Worm (Caenorhabditis elegans) whole organism, L2 larva: Measurements from ENCODE around the gene ptpn-22.

Experiments used
- aly-2 ChIP-seq: fragments of 150-350 bp; optimal IDR thresholded peaks from 2 replicates; lab custom pipeline; 2014; ENCODE audit warnings: missing biosample characterization, missing genetic modification characterization
- nhr-10 ChIP-seq: sonication (generic microtip); optimal IDR thresholded peaks from 2 replicates; lab custom pipeline; 2017; ENCODE audit warnings: missing biosample characterization, missing genetic modification characterization
- nhr-11 ChIP-seq: fragments of 150-350 bp; optimal IDR thresholded peaks from 2 replicates; lab custom pipeline; 2014; ENCODE audit warnings: missing biosample characterization, missing genetic modification characterization
- nhr-23 ChIP-seq: fragments of 150-350 bp; optimal IDR thresholded peaks from 2 replicates; lab custom pipeline; 2014; ENCODE audit warnings: missing biosample characterization, missing genetic modification reagents, missing genetic modification characterization
- snpc-4 ChIP-seq: fragments of 150-350 bp; optimal IDR thresholded peaks from 2 replicates; lab custom pipeline; 2014; ENCODE audit warnings: missing biosample characterization, missing genetic modification characterization
- unc-39 ChIP-seq: fragments of 150-350 bp; optimal IDR thresholded peaks from 2 replicates; lab custom pipeline; 2014; ENCODE audit warnings: missing biosample characterization, missing genetic modification characterization
- unc-62 ChIP-seq: fragments of 150-350 bp; optimal IDR thresholded peaks from 2 replicates; lab custom pipeline; 2014; ENCODE audit warnings: missing biosample characterization, missing genetic modification reagents, missing genetic modification characterization

ce11 chrIV:1679227-1679626 is 60.8 kb downstream of the ptpn-22 start:
- TF ChIP-seq unc-39, result no peak
- TF ChIP-seq aly-2, result no peak
- TF ChIP-seq nhr-23 (tag; lab: Kevin White, UChicago), result no peak
- TF ChIP-seq unc-62 (GFP tag; lab: Kevin White, UChicago), result no peak
- TF ChIP-seq nhr-10 (tag; lab: Kevin White, UChicago), result no peak
- TF ChIP-seq nhr-11 (tag; lab: Kevin White, UChicago), result no peak
- no peak for TF ChIP-seq snpc-4 (tag; lab: Kevin White, UChicago)
